Fruit fly (Drosophila melanogaster) whole organism, embryonic: ENCODE results near the gene CG11695.

Experiments
- CG10274 ChIP-seq: fragments of 200-800 bp; sonication (Bioruptor generic); optimal IDR thresholded peaks from 3 replicates; lab custom pipeline; 2017; ENCODE audit warnings: missing biosample characterization, mild to moderate bottlenecking, missing genetic modification characterization
- CG10543 ChIP-seq: fragments of 200-800 bp; sonication (Bioruptor generic); optimal IDR thresholded peaks from 3 replicates; lab custom pipeline; 2017; ENCODE audit warnings: missing biosample characterization, mild to moderate bottlenecking, missing genetic modification characterization, moderate library complexity
- CG10654 ChIP-seq: fragments of 200-800 bp; sonication (Bioruptor generic); optimal IDR thresholded peaks from 2 replicates; lab custom pipeline; 2016; ENCODE audit warnings: missing biosample characterization, missing genetic modification characterization
- CG12744 ChIP-seq: fragments of 200-800 bp; sonication (Bioruptor generic); optimal IDR thresholded peaks from 2 replicates; lab custom pipeline; 2016; ENCODE audit warnings: missing biosample characterization, missing genetic modification characterization
- CG1529 ChIP-seq: fragments of 200-800 bp; sonication (Bioruptor generic); optimal IDR thresholded peaks from 3 replicates; lab custom pipeline; 2018; ENCODE audit warnings: missing biosample characterization, missing genetic modification characterization
- CG1832 ChIP-seq: fragments of 200-800 bp; sonication (Bioruptor generic); optimal IDR thresholded peaks from 2 replicates; lab custom pipeline; 2017; ENCODE audit warnings: missing biosample characterization, mild to moderate bottlenecking, missing genetic modification characterization, inconsistent platforms
- CG2202 ChIP-seq: fragments of 200-800 bp; sonication (Bioruptor generic); optimal IDR thresholded peaks from 2 replicates; lab custom pipeline; 2018; ENCODE audit warnings: missing biosample characterization, mild to moderate bottlenecking, missing genetic modification characterization
- CG32532 ChIP-seq: fragments of 200-800 bp; sonication (Bioruptor generic); IDR thresholded peaks from 2 replicates; pipeline ENCODE4 v1.3.6; 2022; ENCODE audit warnings: missing biosample characterization, missing genetic modification characterization
- CG32767 ChIP-seq: fragments of 200-800 bp; sonication (Bioruptor generic); IDR thresholded peaks from 2 replicates; pipeline ENCODE4 v1.3.6; 2022; ENCODE audit warnings: missing biosample characterization, missing genetic modification characterization
- CG32772 ChIP-seq: fragments of 200-800 bp; sonication (Bioruptor generic); IDR thresholded peaks from 2 replicates; pipeline ENCODE4 v1.3.6; 2022; ENCODE audit warnings: missing biosample characterization, missing genetic modification characterization
- CG34224 ChIP-seq: fragments of 200-800 bp; sonication (Bioruptor generic); IDR thresholded peaks from 3 replicates; pipeline ENCODE4 v1.3.6; 2022; ENCODE audit warnings: missing biosample characterization, missing genetic modification characterization; ENCODE audit not compliant: partially characterized antibody
- CG34376 ChIP-seq: fragments of 200-800 bp; sonication (Bioruptor generic); optimal IDR thresholded peaks from 2 replicates; lab custom pipeline; 2018; ENCODE audit warnings: missing biosample characterization, mild to moderate bottlenecking, missing genetic modification characterization
- CG7271 ChIP-seq: fragments of 200-800 bp; sonication (Bioruptor generic); optimal IDR thresholded peaks from 2 replicates; lab custom pipeline; 2018; ENCODE audit warnings: missing biosample characterization, mild to moderate bottlenecking, missing genetic modification characterization, moderate library complexity
- CG7372 ChIP-seq: fragments of 200-800 bp; sonication (Bioruptor generic); IDR thresholded peaks from 2 replicates; pipeline ENCODE4 v1.3.6; 2022; ENCODE audit warnings: missing biosample characterization, missing genetic modification characterization
- CG8359 ChIP-seq: fragments of 200-800 bp; sonication (Bioruptor generic); optimal IDR thresholded peaks from 2 replicates; lab custom pipeline; 2017; ENCODE audit warnings: missing biosample characterization, mild to moderate bottlenecking, missing genetic modification characterization, borderline replicate concordance
- CG9817 ChIP-seq: fragments of 200-800 bp; sonication (Bioruptor generic); optimal IDR thresholded peaks from 2 replicates; lab custom pipeline; 2018; ENCODE audit warnings: missing biosample characterization, mild to moderate bottlenecking, missing genetic modification characterization, moderate library complexity
- D19B ChIP-seq: fragments of 200-800 bp; sonication (Bioruptor generic); optimal IDR thresholded peaks from 2 replicates; lab custom pipeline; 2017; ENCODE audit warnings: missing biosample characterization, mild to moderate bottlenecking, missing genetic modification characterization
- Doc2 ChIP-seq: fragments of 200-800 bp; sonication (Bioruptor generic); IDR thresholded peaks from 2 replicates; pipeline ENCODE4 v1.3.6; 2022; ENCODE audit warnings: missing biosample characterization, missing genetic modification characterization
- GATAe ChIP-seq: fragments of 200-800 bp; sonication (Bioruptor generic); conservative IDR thresholded peaks from 2 replicates; pipeline ENCODE4 v1.3.6; 2022; ENCODE audit warnings: missing biosample characterization, missing genetic modification characterization
- HmgZ ChIP-seq: fragments of 200-800 bp; sonication (Bioruptor generic); optimal IDR thresholded peaks from 2 replicates; lab custom pipeline; 2018; ENCODE audit warnings: missing biosample characterization, mild to moderate bottlenecking, missing genetic modification characterization
- Med ChIP-seq: fragments of 200-800 bp; sonication (Bioruptor generic); peaks from one replicate; lab custom pipeline; 2016; ENCODE audit warnings: missing biosample characterization, missing genetic modification characterization, mild to moderate bottlenecking, inconsistent platforms, moderate library complexity
- NC2β ChIP-seq: fragments of 200-800 bp; sonication (Bioruptor generic); optimal IDR thresholded peaks from 2 replicates; lab custom pipeline; 2016; ENCODE audit warnings: missing biosample characterization, missing genetic modification characterization
- NFAT ChIP-seq: fragments of 200-800 bp; sonication (Bioruptor generic); IDR thresholded peaks from 2 replicates; pipeline ENCODE4 v1.3.6; 2022; ENCODE audit warnings: missing biosample characterization, missing genetic modification characterization
- Rfx ChIP-seq: fragments of 200-800 bp; sonication (Bioruptor generic); IDR thresholded peaks from 2 replicates; pipeline ENCODE4 v1.3.6; 2022; ENCODE audit warnings: missing biosample characterization, missing genetic modification characterization
- Side ChIP-seq: fragments of 200-800 bp; sonication (Bioruptor generic); optimal IDR thresholded peaks from 2 replicates; lab custom pipeline; 2016; ENCODE audit warnings: missing biosample characterization, missing genetic modification characterization
- chinmo ChIP-seq: fragments of 200-800 bp; sonication (Bioruptor generic); IDR thresholded peaks from 4 replicates; pipeline ENCODE4 v1.3.6; 2022; ENCODE audit warnings: missing biosample characterization, missing genetic modification characterization; ENCODE audit not compliant: partially characterized antibody
- crol ChIP-seq: fragments of 200-800 bp; sonication (Bioruptor generic); IDR thresholded peaks from 2 replicates; pipeline ENCODE4 v1.3.6; 2022; ENCODE audit warnings: missing biosample characterization, missing genetic modification characterization
- cwo ChIP-seq: fragments of 200-800 bp; sonication (Bioruptor generic); optimal IDR thresholded peaks from 3 replicates; lab custom pipeline; 2017; ENCODE audit warnings: missing biosample characterization, missing genetic modification characterization, mild to moderate bottlenecking, moderate library complexity, missing genetic modification reagents
- dimm ChIP-seq: fragments of 200-800 bp; sonication (Bioruptor generic); IDR thresholded peaks from 2 replicates; pipeline ENCODE4 v1.3.6; 2022; ENCODE audit warnings: missing biosample characterization, missing genetic modification characterization
- dmrt99B ChIP-seq: fragments of 200-800 bp; sonication (Bioruptor generic); optimal IDR thresholded peaks from 2 replicates; lab custom pipeline; 2018; ENCODE audit warnings: missing biosample characterization, mild to moderate bottlenecking, missing genetic modification characterization, moderate library complexity
- exex ChIP-seq: fragments of 200-800 bp; sonication (Bioruptor generic); optimal IDR thresholded peaks from 4 replicates; lab custom pipeline; 2018; ENCODE audit warnings: missing biosample characterization, mild to moderate bottlenecking, missing genetic modification characterization, moderate library complexity
- eyg ChIP-seq: fragments of 200-800 bp; sonication (Bioruptor generic); optimal IDR thresholded peaks from 3 replicates; lab custom pipeline; 2016; ENCODE audit warnings: missing biosample characterization, missing genetic modification characterization
- ftz-f1 ChIP-seq: fragments of 200-800 bp; sonication (Bioruptor generic); optimal IDR thresholded peaks from 2 replicates; lab custom pipeline; 2016; ENCODE audit warnings: missing biosample characterization, missing genetic modification characterization
- gcm2 ChIP-seq: fragments of 200-800 bp; sonication (Bioruptor generic); optimal IDR thresholded peaks from 2 replicates; lab custom pipeline; 2016; ENCODE audit warnings: missing biosample characterization, missing genetic modification characterization
- insv ChIP-seq, 2 experiments: fragments of 200-800 bp; sonication (Bioruptor generic); optimal IDR thresholded peaks; 3 replicates each; lab custom pipeline; 2016 to 2018; ENCODE audit warnings: missing biosample characterization in 2 of 2, missing genetic modification characterization in 2 of 2
- kni ChIP-seq: fragments of 200-800 bp; sonication (Bioruptor generic); optimal IDR thresholded peaks from 3 replicates; lab custom pipeline; 2017; ENCODE audit warnings: mild to moderate bottlenecking, missing biosample characterization, missing genetic modification reagents, missing genetic modification characterization
- lab ChIP-seq: fragments of 200-800 bp; sonication (Bioruptor generic); optimal IDR thresholded peaks from 3 replicates; lab custom pipeline; 2017; ENCODE audit warnings: missing biosample characterization, missing genetic modification characterization, mild to moderate bottlenecking, moderate library complexity, missing genetic modification reagents
- mirr ChIP-seq: fragments of 200-800 bp; sonication (Bioruptor generic); optimal IDR thresholded peaks from 3 replicates; lab custom pipeline; 2018; ENCODE audit warnings: missing biosample characterization, mild to moderate bottlenecking, missing genetic modification characterization
- pzg ChIP-seq: fragments of 200-800 bp; sonication (Bioruptor generic); optimal IDR thresholded peaks from 3 replicates; lab custom pipeline; 2018; ENCODE audit warnings: missing biosample characterization, mild to moderate bottlenecking, missing genetic modification characterization, moderate library complexity
- row ChIP-seq: fragments of 200-800 bp; sonication (Bioruptor generic); IDR thresholded peaks from 3 replicates; pipeline ENCODE4 v1.3.6; 2022; ENCODE audit warnings: missing biosample characterization, missing genetic modification characterization
- sd ChIP-seq: fragments of 200-800 bp; sonication (Bioruptor generic); optimal IDR thresholded peaks from 3 replicates; lab custom pipeline; 2018; ENCODE audit warnings: missing biosample characterization, mild to moderate bottlenecking, missing genetic modification characterization, moderate library complexity
- slp2 ChIP-seq: fragments of 200-800 bp; sonication (Bioruptor generic); optimal IDR thresholded peaks from 2 replicates; lab custom pipeline; 2016; ENCODE audit warnings: missing biosample characterization, missing genetic modification characterization
- sug ChIP-seq: fragments of 200-800 bp; optimal IDR thresholded peaks from 2 replicates; lab custom pipeline; 2019; ENCODE audit warnings: missing biosample characterization, mild to moderate bottlenecking, missing genetic modification characterization, moderate library complexity
- yki ChIP-seq: fragments of >200 bp; optimal IDR thresholded peaks from 3 replicates; lab custom pipeline; 2018
- z ChIP-seq: fragments of 200-800 bp; sonication (Bioruptor generic); IDR thresholded peaks from 3 replicates; pipeline ENCODE4 v1.3.6; 2022; ENCODE audit warnings: missing biosample characterization, missing genetic modification characterization

The CG11695 gene

DNA sequence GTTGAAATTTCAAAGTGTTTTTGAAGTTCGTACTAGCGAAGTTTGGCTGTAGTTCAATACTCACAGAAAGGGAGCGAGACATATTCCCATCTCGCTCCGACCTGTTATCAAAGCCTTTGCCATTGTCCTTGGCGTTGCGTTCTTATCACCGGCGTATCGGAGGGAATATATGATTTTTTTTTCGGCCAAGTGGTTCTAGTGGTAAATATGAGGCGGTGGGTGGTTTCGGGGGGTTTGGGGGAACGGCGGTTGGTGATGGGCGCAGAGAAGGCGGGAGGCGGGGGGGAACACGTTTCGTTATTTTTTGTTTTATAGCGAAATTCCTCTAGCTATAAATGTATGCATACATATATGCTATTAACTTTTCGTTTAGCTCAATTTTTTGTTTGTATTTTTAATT lies 43.8 kb downstream of the CG11695 start:
- TF ChIP-seq CG34376 (GFP tag; lab: Kevin White, UChicago) (peak; percentile 90), lab (GFP tag; lab: Kevin White, UChicago) (peak; percentile 17), crol (GFP tag; lab: Robert Waterston, UW) (peak; percentile 96), slp2 (no peak), NC2β (no peak), CG10543 (GFP tag; lab: Kevin White, UChicago) (peak; percentile 35), CG1529 (GFP tag; lab: Kevin White, UChicago) (no peak), dmrt99B (tag; lab: Kevin White, UChicago) (no peak), CG34224 (GFP tag; lab: Robert Waterston, UW) (no peak), gcm2 (GFP tag; lab: Kevin White, UChicago) (no peak), CG7271 (no peak), dimm (GFP tag; lab: Robert Waterston, UW) (no peak), row (GFP tag; lab: Robert Waterston, UW) (peak; percentile 44), CG1832 (GFP tag; lab: Kevin White, UChicago) (peak; percentile 26), CG32772 (GFP tag; lab: Robert Waterston, UW) (no peak), HmgZ (tag; lab: Kevin White, UChicago) (peak; percentile 20), Med (GFP tag; lab: Kevin White, UChicago) (peak; percentile 40), D19B (GFP tag; lab: Kevin White, UChicago) (no peak), pzg (GFP tag; lab: Kevin White, UChicago) (peak; percentile 5), CG7372 (GFP tag; lab: Robert Waterston, UW) (no peak), CG2202 (tag; lab: Kevin White, UChicago) (no peak), NFAT (GFP tag; lab: Robert Waterston, UW) (peak; percentile 20; the same call in 1 of the 2 replicates), CG10274 (no peak), cwo (GFP tag; lab: Kevin White, UChicago) (peak; percentile 73), sug (tag; lab: Kevin White, UChicago) (peak; percentile 50), Rfx (peak; percentile 18; the same call in 1 of the 2 replicates), GATAe (GFP tag; lab: Robert Waterston, UW) (peak; percentile 77), CG32767 (GFP tag; lab: Robert Waterston, UW) (no peak), CG10654 (GFP tag; lab: Kevin White, UChicago) (no peak), chinmo (GFP tag; lab: Robert Waterston, UW) (0 out of 4 replicates have a peak, but pooled peaks have one; percentile 49), CG8359 (GFP tag; lab: Kevin White, UChicago) (no peak), Side (GFP tag; lab: Kevin White, UChicago) (no peak), CG12744 (GFP tag; lab: Kevin White, UChicago) (no peak), ftz-f1 (GFP tag; lab: Kevin White, UChicago) (peak; percentile 85), eyg (GFP tag; lab: Kevin White, UChicago) (no peak), CG32532 (0 out of 2 replicates have a peak, but pooled peaks have one; percentile 11), exex (peak; percentile 52), CG9817 (tag; lab: Kevin White, UChicago) (no peak), z (GFP tag; lab: Robert Waterston, UW) (no peak), kni (GFP tag; lab: Kevin White, UChicago) (no peak), mirr (GFP tag; lab: Kevin White, UChicago) (peak; percentile 66), Doc2 (no peak), sd (tag; lab: Kevin White, UChicago) (peak; percentile 88), insv (GFP tag; optimal IDR thresholded peaks at IDR 0.05; lab: Kevin White, UChicago) (no peak), yki (lab: Kevin White, UChicago) (no peak)
